Worm (Caenorhabditis elegans) whole organism, L1 larva: Measurements from ENCODE around the gene T01D3.6.

Source experiments
- irx-1 ChIP-seq: sonication (generic microtip); optimal IDR thresholded peaks from 2 replicates; lab custom pipeline; 2016; ENCODE audit warnings: missing genetic modification characterization, missing compliant biosample characterization
- lin-39 ChIP-seq: fragments of 150-350 bp; optimal IDR thresholded peaks from 2 replicates; lab custom pipeline; 2014; ENCODE audit warnings: missing biosample characterization, missing genetic modification reagents, missing genetic modification characterization
- unc-30 ChIP-seq: sonication (generic microtip); optimal IDR thresholded peaks from 2 replicates; lab custom pipeline; 2017; ENCODE audit warnings: missing biosample characterization, missing genetic modification characterization

DNA sequence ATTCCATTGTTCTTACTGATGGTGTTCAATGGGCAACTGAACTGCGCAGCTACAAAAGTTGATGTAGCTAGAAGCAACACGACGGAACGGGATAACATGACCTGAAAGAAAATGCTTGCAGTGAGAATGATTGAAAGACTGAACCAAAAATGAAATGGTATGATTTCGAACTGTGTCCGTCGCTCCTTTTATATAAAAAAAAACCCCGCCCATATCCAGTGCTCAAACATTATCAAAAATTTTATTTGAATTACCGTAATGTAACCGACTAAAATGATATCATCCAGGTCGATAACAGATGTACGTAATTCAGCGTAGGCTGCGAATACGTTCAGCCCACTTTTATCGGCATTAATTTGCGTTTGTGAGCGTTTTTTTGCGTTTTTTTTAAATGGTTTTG, 21.8 kb downstream of the T01D3.6 start, which contains the start of gene irg-5:
- TF ChIP-seq lin-39 (tag; lab: Kevin White, UChicago): no peak
- TF ChIP-seq irx-1 (tag; lab: Kevin White, UChicago): no peak
- TF ChIP-seq unc-30 (tag; lab: Kevin White, UChicago): no peak
